Fruit fly (Drosophila melanogaster) whole organism, embryonic: ENCODE data around the gene CG17343.

Experiments used
- BEAF-32 ChIP-seq: fragments of 200-800 bp; sonication (Bioruptor generic); optimal IDR thresholded peaks from 3 replicates; lab custom pipeline; 2017; ENCODE audit warnings: missing biosample characterization, missing genetic modification characterization, mild to moderate bottlenecking, moderate library complexity, missing genetic modification reagents
- Bgb ChIP-seq: fragments of 200-800 bp; sonication (Bioruptor generic); IDR thresholded peaks from 2 replicates; pipeline ENCODE4 v1.3.6; 2022; ENCODE audit warnings: missing biosample characterization, missing genetic modification characterization; ENCODE audit not compliant: partially characterized antibody
- CG10274 ChIP-seq: fragments of 200-800 bp; sonication (Bioruptor generic); optimal IDR thresholded peaks from 3 replicates; lab custom pipeline; 2017; ENCODE audit warnings: missing biosample characterization, mild to moderate bottlenecking, missing genetic modification characterization
- CG11504 ChIP-seq: fragments of 200-800 bp; sonication (Bioruptor generic); optimal IDR thresholded peaks from 3 replicates; lab custom pipeline; 2019; ENCODE audit warnings: missing biosample characterization, mild to moderate bottlenecking, missing genetic modification characterization, moderate library complexity
- CG12659 ChIP-seq: fragments of 200-800 bp; sonication (Bioruptor generic); optimal IDR thresholded peaks from 3 replicates; lab custom pipeline; 2017; ENCODE audit warnings: mild to moderate bottlenecking, missing biosample characterization, missing genetic modification reagents, missing genetic modification characterization
- CG14710 ChIP-seq: fragments of 200-800 bp; sonication (Bioruptor generic); optimal IDR thresholded peaks from 3 replicates; lab custom pipeline; 2019; ENCODE audit warnings: missing biosample characterization, mild to moderate bottlenecking, missing genetic modification characterization, moderate library complexity
- CG15479 ChIP-seq: fragments of 200-800 bp; sonication (Bioruptor generic); optimal IDR thresholded peaks from 3 replicates; lab custom pipeline; 2019; ENCODE audit warnings: missing biosample characterization, mild to moderate bottlenecking, missing genetic modification characterization, moderate library complexity
- CG16813 ChIP-seq: fragments of 200-800 bp; sonication (Bioruptor generic); IDR thresholded peaks from 3 replicates; pipeline ENCODE4 v1.3.6; 2022; ENCODE audit warnings: missing biosample characterization, missing genetic modification characterization; ENCODE audit not compliant: partially characterized antibody
- CG2129 ChIP-seq: fragments of 200-800 bp; sonication (Bioruptor generic); IDR thresholded peaks from 2 replicates; pipeline ENCODE4 v1.3.6; 2022; ENCODE audit warnings: missing biosample characterization, missing genetic modification characterization; ENCODE audit not compliant: partially characterized antibody
- CG2712 ChIP-seq: fragments of 200-800 bp; optimal IDR thresholded peaks from 3 replicates; lab custom pipeline; 2019; ENCODE audit warnings: missing biosample characterization, mild to moderate bottlenecking, missing genetic modification characterization, moderate library complexity
- CG3065 ChIP-seq: fragments of 200-800 bp; sonication (Bioruptor generic); optimal IDR thresholded peaks from 2 replicates; lab custom pipeline; 2016; ENCODE audit warnings: missing biosample characterization, missing genetic modification characterization
- CG3847 ChIP-seq: fragments of 200-800 bp; sonication (Bioruptor generic); IDR thresholded peaks from 2 replicates; pipeline ENCODE4 v1.3.6; 2022; ENCODE audit warnings: missing biosample characterization, missing genetic modification characterization
- CG4617 ChIP-seq: fragments of 200-800 bp; sonication (Bioruptor generic); optimal IDR thresholded peaks from 3 replicates; lab custom pipeline; 2016; ENCODE audit warnings: missing biosample characterization, missing genetic modification characterization, borderline replicate concordance
- CG7556 ChIP-seq: fragments of 200-800 bp; sonication (Bioruptor generic); optimal IDR thresholded peaks from 2 replicates; lab custom pipeline; 2017; ENCODE audit warnings: missing biosample characterization, mild to moderate bottlenecking, missing genetic modification characterization
- CG7928 ChIP-seq: fragments of 200-800 bp; sonication (Bioruptor generic); optimal IDR thresholded peaks from 2 replicates; lab custom pipeline; 2017; ENCODE audit warnings: missing biosample characterization, mild to moderate bottlenecking, missing genetic modification characterization
- CG7963 ChIP-seq: fragments of 200-800 bp; sonication (Bioruptor generic); IDR thresholded peaks from 3 replicates; pipeline ENCODE4 v1.3.6; 2022; ENCODE audit warnings: missing biosample characterization, missing genetic modification characterization; ENCODE audit not compliant: partially characterized antibody
- D19A ChIP-seq: fragments of 200-800 bp; optimal IDR thresholded peaks from 3 replicates; lab custom pipeline; 2019; ENCODE audit warnings: missing biosample characterization, mild to moderate bottlenecking, missing genetic modification characterization, moderate library complexity
- Dbx ChIP-seq: fragments of 200-800 bp; sonication (Bioruptor generic); IDR thresholded peaks from 3 replicates; pipeline ENCODE4 v1.3.6; 2022; ENCODE audit warnings: missing biosample characterization, missing genetic modification characterization
- Dll ChIP-seq: fragments of 200-800 bp; sonication (Bioruptor generic); IDR thresholded peaks from 4 replicates; pipeline ENCODE4 v1.3.6; 2022; ENCODE audit warnings: missing biosample characterization, missing genetic modification characterization; ENCODE audit not compliant: partially characterized antibody
- Ets97D ChIP-seq: fragments of 200-800 bp; sonication (Bioruptor generic); optimal IDR thresholded peaks from 3 replicates; lab custom pipeline; 2016; ENCODE audit warnings: missing biosample characterization, missing genetic modification characterization
- Fer2 ChIP-seq: fragments of 200-800 bp; sonication (Bioruptor generic); optimal IDR thresholded peaks from 2 replicates; lab custom pipeline; 2018; ENCODE audit warnings: missing biosample characterization, mild to moderate bottlenecking, missing genetic modification characterization, moderate library complexity
- HLH4C ChIP-seq: fragments of 200-800 bp; sonication (Bioruptor generic); IDR thresholded peaks from 3 replicates; pipeline ENCODE4 v1.3.6; 2022; ENCODE audit warnings: missing biosample characterization, missing genetic modification characterization; ENCODE audit not compliant: partially characterized antibody
- Hmx ChIP-seq: fragments of 200-800 bp; sonication (Bioruptor generic); optimal IDR thresholded peaks from 2 replicates; lab custom pipeline; 2016; ENCODE audit warnings: missing biosample characterization, missing genetic modification characterization
- MBD-R2 ChIP-seq: fragments of 200-800 bp; sonication (Bioruptor generic); IDR thresholded peaks from 2 replicates; pipeline ENCODE4 v1.3.6; 2022; ENCODE audit warnings: missing biosample characterization, missing genetic modification characterization
- MESR4 ChIP-seq: fragments of 200-800 bp; sonication (Bioruptor generic); optimal IDR thresholded peaks from 2 replicates; lab custom pipeline; 2018; ENCODE audit warnings: missing biosample characterization, mild to moderate bottlenecking, missing genetic modification characterization, moderate library complexity
- Opbp ChIP-seq: fragments of 200-800 bp; sonication (Bioruptor generic); IDR thresholded peaks from 3 replicates; pipeline ENCODE4 v1.3.6; 2022; ENCODE audit warnings: missing biosample characterization, missing genetic modification characterization; ENCODE audit not compliant: partially characterized antibody
- Scr ChIP-seq: fragments of 200-800 bp; sonication (Bioruptor generic); IDR thresholded peaks from 2 replicates; pipeline ENCODE4 v1.3.6; 2022; ENCODE audit warnings: missing biosample characterization, missing genetic modification characterization; ENCODE audit not compliant: partially characterized antibody
- Sry-δ ChIP-seq: fragments of 200-800 bp; sonication (Bioruptor generic); optimal IDR thresholded peaks from 2 replicates; lab custom pipeline; 2016; ENCODE audit warnings: missing biosample characterization, missing genetic modification characterization
- YL-1 ChIP-seq: fragments of 200-800 bp; sonication (Bioruptor generic); optimal IDR thresholded peaks from 3 replicates; lab custom pipeline; 2017; ENCODE audit warnings: missing biosample characterization, mild to moderate bottlenecking, missing genetic modification characterization
- ap ChIP-seq: fragments of 200-800 bp; sonication (Bioruptor generic); IDR thresholded peaks from 2 replicates; pipeline ENCODE4 v1.3.6; 2022; ENCODE audit warnings: missing biosample characterization, missing genetic modification characterization
- ara ChIP-seq: fragments of 200-800 bp; sonication (Bioruptor generic); IDR thresholded peaks from 2 replicates; pipeline ENCODE4 v1.3.6; 2022; ENCODE audit warnings: missing biosample characterization, missing genetic modification characterization
- ato ChIP-seq: fragments of 200-800 bp; sonication (Bioruptor generic); IDR thresholded peaks from 2 replicates; pipeline ENCODE4 v1.3.6; 2022; ENCODE audit warnings: missing biosample characterization, missing genetic modification characterization; ENCODE audit not compliant: partially characterized antibody
- chinmo ChIP-seq: fragments of 200-800 bp; sonication (Bioruptor generic); IDR thresholded peaks from 4 replicates; pipeline ENCODE4 v1.3.6; 2022; ENCODE audit warnings: missing biosample characterization, missing genetic modification characterization; ENCODE audit not compliant: partially characterized antibody
- corto ChIP-seq: fragments of 200-800 bp; sonication (Bioruptor generic); optimal IDR thresholded peaks from 2 replicates; lab custom pipeline; 2016; ENCODE audit warnings: missing biosample characterization, mild to moderate bottlenecking, missing genetic modification characterization, moderate library complexity
- crp ChIP-seq, 2 experiments: fragments of 200-800 bp; sonication (Bioruptor generic); optimal IDR thresholded peaks; 2 replicates in 1 of 2; 3 replicates in 1 of 2; lab custom pipeline; 2017; ENCODE audit warnings: missing biosample characterization in 2 of 2, missing genetic modification characterization in 2 of 2, mild to moderate bottlenecking in 1 of 2, moderate library complexity in 1 of 2
- fd102C ChIP-seq: fragments of 200-800 bp; sonication (Bioruptor generic); optimal IDR thresholded peaks from 2 replicates; lab custom pipeline; 2018; ENCODE audit warnings: missing biosample characterization, mild to moderate bottlenecking, missing genetic modification characterization, moderate library complexity
- grn ChIP-seq: fragments of 200-800 bp; sonication (Bioruptor generic); optimal IDR thresholded peaks from 3 replicates; lab custom pipeline; 2017; ENCODE audit warnings: missing biosample characterization, missing genetic modification characterization
- hb ChIP-seq: fragments of 200-800 bp; sonication (Bioruptor generic); IDR thresholded peaks from 3 replicates; pipeline ENCODE4 v1.3.6; 2022; ENCODE audit warnings: missing biosample characterization, missing genetic modification characterization; ENCODE audit not compliant: partially characterized antibody
- klu ChIP-seq: fragments of 200-800 bp; sonication (Bioruptor generic); IDR thresholded peaks from 2 replicates; pipeline ENCODE4 v1.3.6; 2022; ENCODE audit warnings: missing biosample characterization, missing genetic modification characterization
- maf-S ChIP-seq: fragments of 200-800 bp; sonication (Bioruptor generic); optimal IDR thresholded peaks from 2 replicates; lab custom pipeline; 2016; ENCODE audit warnings: missing biosample characterization, missing genetic modification characterization
- mld ChIP-seq: fragments of 200-800 bp; sonication (Bioruptor generic); IDR thresholded peaks from 3 replicates; pipeline ENCODE4 v1.3.6; 2022; ENCODE audit warnings: missing biosample characterization, missing genetic modification characterization; ENCODE audit not compliant: partially characterized antibody
- row ChIP-seq: fragments of 200-800 bp; sonication (Bioruptor generic); IDR thresholded peaks from 3 replicates; pipeline ENCODE4 v1.3.6; 2022; ENCODE audit warnings: missing biosample characterization, missing genetic modification characterization
- schlank ChIP-seq: fragments of 200-800 bp; sonication (Bioruptor generic); optimal IDR thresholded peaks from 2 replicates; lab custom pipeline; 2018; ENCODE audit warnings: missing biosample characterization, mild to moderate bottlenecking, missing genetic modification characterization
- shn ChIP-seq: fragments of 200-800 bp; sonication (Bioruptor generic); optimal IDR thresholded peaks from 3 replicates; lab custom pipeline; 2016; ENCODE audit warnings: missing biosample characterization, missing genetic modification characterization
- sna ChIP-seq: fragments of 200-800 bp; sonication (Bioruptor generic); IDR thresholded peaks from 2 replicates; pipeline ENCODE4 v1.3.6; 2022; ENCODE audit warnings: missing biosample characterization, missing genetic modification characterization; ENCODE audit not compliant: partially characterized antibody
- tna ChIP-seq: fragments of 200-800 bp; sonication (Bioruptor generic); IDR thresholded peaks from 2 replicates; pipeline ENCODE4 v1.3.6; 2022; ENCODE audit warnings: missing biosample characterization, missing genetic modification characterization; ENCODE audit not compliant: partially characterized antibody
- unpg ChIP-seq: fragments of 200-800 bp; sonication (Bioruptor generic); optimal IDR thresholded peaks from 3 replicates; lab custom pipeline; 2018; ENCODE audit warnings: missing biosample characterization, mild to moderate bottlenecking, missing genetic modification characterization, moderate library complexity
- zen2 ChIP-seq: fragments of 200-800 bp; sonication (Bioruptor generic); IDR thresholded peaks from 3 replicates; pipeline ENCODE4 v1.3.6; 2022; ENCODE audit warnings: missing biosample characterization, missing genetic modification characterization; ENCODE audit not compliant: partially characterized antibody

Gene CG17343

DNA sequence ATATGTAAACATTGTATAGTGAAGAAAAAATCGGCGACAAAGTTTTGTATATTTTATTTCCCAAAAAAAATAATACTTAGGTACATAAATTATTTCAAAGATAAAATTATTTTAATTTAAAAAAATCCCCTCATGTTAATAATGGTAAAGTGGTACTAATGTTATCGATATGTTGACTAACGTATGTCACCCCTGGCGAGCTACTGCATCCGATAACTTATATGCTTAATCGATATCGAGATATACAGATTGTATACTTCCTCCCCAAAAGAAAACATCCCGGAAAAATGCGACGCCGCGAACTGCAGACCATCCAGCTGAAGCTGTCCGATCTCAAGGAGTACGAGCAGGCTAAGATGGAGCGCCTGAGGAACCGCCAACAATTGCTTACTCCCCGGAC is at the start of gene CG17343:
TSS of gene CG17343 (plus strand) at position 224 of the 400 bp plus-strand sequence.
- TF ChIP-seq zen2 (GFP tag; lab: Robert Waterston, UW) (peak; percentile 98), Scr (GFP tag; lab: Robert Waterston, UW) (peak; percentile 83), CG7963 (GFP tag; lab: Robert Waterston, UW) (peak; percentile 99), CG3847 (GFP tag; lab: Robert Waterston, UW) (no peak), Ets97D (GFP tag; lab: Kevin White, UChicago) (peak; percentile 25), grn (peak; percentile 54), sna (GFP tag; lab: Robert Waterston, UW) (peak; percentile 82), HLH4C (GFP tag; lab: Robert Waterston, UW) (peak; percentile 99), CG16813 (GFP tag; lab: Robert Waterston, UW) (peak; percentile 87), CG11504 (peak; percentile 67), Opbp (peak; percentile 91; the same call in 2 of the 3 replicates), MESR4 (GFP tag; lab: Kevin White, UChicago) (peak; percentile 59), CG4617 (peak; percentile 41), MBD-R2 (GFP tag; lab: Robert Waterston, UW) (peak; percentile 86), ato (GFP tag; lab: Robert Waterston, UW) (peak; percentile 98), ap (GFP tag; lab: Robert Waterston, UW) (no peak), CG7928 (peak; percentile 81), CG3065 (no peak), CG14710 (tag; lab: Kevin White, UChicago) (peak; percentile 24), Hmx (GFP tag; lab: Kevin White, UChicago) (no peak), YL-1 (GFP tag; lab: Kevin White, UChicago) (peak; percentile 74), tna (peak; percentile 98), CG10274 (GFP tag; lab: Kevin White, UChicago) (no peak), crp (GFP tag; optimal IDR thresholded peaks at IDR 0.05; lab: Kevin White, UChicago) (peak in 1 of 2 experiments; percentile 7), chinmo (GFP tag; lab: Robert Waterston, UW) (peak; percentile 93; the same call in 3 of the 4 replicates), CG7556 (GFP tag; lab: Kevin White, UChicago) (no peak), BEAF-32 (GFP tag; lab: Kevin White, UChicago) (peak; percentile 68), CG12659 (GFP tag; lab: Kevin White, UChicago) (peak; percentile 41), hb (GFP tag; lab: Robert Waterston, UW) (peak; percentile 98), CG2129 (GFP tag; lab: Robert Waterston, UW) (peak; percentile 32; the same call in 1 of the 2 replicates), schlank (tag; lab: Kevin White, UChicago) (no peak), shn (no peak), CG2712 (tag; lab: Kevin White, UChicago) (peak; percentile 18), Fer2 (tag; lab: Kevin White, UChicago) (no peak), Dbx (GFP tag; lab: Robert Waterston, UW) (no peak), klu (no peak), CG15479 (GFP tag; lab: Kevin White, UChicago) (no peak), unpg (GFP tag; lab: Kevin White, UChicago) (no peak), maf-S (GFP tag; lab: Kevin White, UChicago) (no peak), Sry-δ (GFP tag; lab: Kevin White, UChicago) (peak; percentile 63), Dll (peak; percentile 83), D19A (no peak), corto (GFP tag; lab: Kevin White, UChicago) (no peak), row (GFP tag; lab: Robert Waterston, UW) (peak; percentile 46; the same call in 2 of the 3 replicates), Bgb (GFP tag; lab: Robert Waterston, UW) (peak; percentile 91), fd102C (GFP tag; lab: Kevin White, UChicago) (no peak), mld (GFP tag; lab: Robert Waterston, UW) (peak; percentile 98), ara (GFP tag; lab: Robert Waterston, UW) (no peak)
